Worm (Caenorhabditis elegans): ENCODE data around the gene hlh-30.

DNA sequence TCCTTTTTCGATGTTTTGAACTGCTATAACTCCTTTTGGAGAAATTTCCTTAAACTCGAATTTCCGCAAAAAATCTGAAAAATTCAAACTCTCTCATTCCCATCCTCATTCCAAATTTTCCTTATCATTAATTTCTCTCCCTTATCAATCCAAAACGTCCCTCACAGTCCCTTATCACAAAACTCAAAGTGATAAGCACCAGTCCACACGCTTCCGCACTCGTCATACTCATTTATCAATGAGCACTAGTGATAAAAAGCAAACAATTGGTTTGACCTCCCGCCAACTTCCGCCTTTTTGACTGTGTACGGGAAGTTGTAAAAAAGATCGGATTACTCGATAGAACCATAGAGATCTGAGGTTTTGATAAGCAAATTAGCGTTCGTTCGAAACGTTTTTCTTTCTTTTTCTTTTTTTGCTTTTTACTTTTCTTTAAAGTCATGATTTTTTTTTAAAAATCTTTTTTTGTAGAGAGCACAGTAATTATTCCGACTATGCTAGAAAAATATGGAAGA is 46.1 kb downstream of the hlh-30 start, which contains the start of gene clec-78:
- TF ChIP-seq pqm-1 (tag; optimal IDR thresholded peaks at IDR 0.05) (peak; percentile 83), ceh-45 (GFP tag; IDR thresholded peaks at IDR 0.05) (no peak), ets-4 (tag; optimal IDR thresholded peaks at IDR 0.05) (no peak), lin-11 (tag; optimal IDR thresholded peaks at IDR 0.05) (no peak), hlh-15 (tag; optimal IDR thresholded peaks at IDR 0.05) (no peak), dmd-4 (tag; optimal IDR thresholded peaks at IDR 0.05; ENCODE audit: borderline replicate concordance) (no peak), hlh-6 (tag; optimal IDR thresholded peaks at IDR 0.05) (no peak), ceh-6 (GFP tag; optimal IDR thresholded peaks at IDR 0.05) (no peak), ceh-22 (tag; optimal IDR thresholded peaks at IDR 0.05) (no peak), pha-4 (tag; optimal IDR thresholded peaks at IDR 0.05) (no peak)
